Worm (Caenorhabditis elegans) whole organism, L3 larva: ENCODE data around the gene T02H6.11.

Source experiments
- R02D3.7 ChIP-seq: fragments of 150-350 bp; optimal IDR thresholded peaks from 2 replicates; lab custom pipeline; 2014; ENCODE audit warnings: missing biosample characterization, missing genetic modification characterization
- ZK546.5 ChIP-seq: sonication (generic microtip); optimal IDR thresholded peaks from 2 replicates; lab custom pipeline; 2017; ENCODE audit warnings: missing biosample characterization, missing genetic modification characterization
- aly-2 ChIP-seq: fragments of 150-350 bp; optimal IDR thresholded peaks from 2 replicates; lab custom pipeline; 2014; ENCODE audit warnings: missing biosample characterization, missing genetic modification characterization
- ama-1 ChIP-seq: fragments of 150-350 bp; optimal IDR thresholded peaks from 2 replicates; lab custom pipeline; 2018
- ceh-16 ChIP-seq: sonication (generic microtip); optimal IDR thresholded peaks from 2 replicates; lab custom pipeline; 2017; ENCODE audit warnings: missing biosample characterization, missing genetic modification characterization
- ceh-28 ChIP-seq: fragments of 150-350 bp; optimal IDR thresholded peaks from 2 replicates; lab custom pipeline; 2014; ENCODE audit warnings: missing biosample characterization, missing genetic modification reagents, missing genetic modification characterization
- ceh-82 ChIP-seq: fragments of 150-350 bp; optimal IDR thresholded peaks from 2 replicates; lab custom pipeline; 2014; ENCODE audit warnings: missing biosample characterization, missing genetic modification characterization
- daf-12 ChIP-seq: fragments of 150-350 bp; optimal IDR thresholded peaks from 2 replicates; lab custom pipeline; 2014; ENCODE audit warnings: missing biosample characterization, missing genetic modification reagents, missing genetic modification characterization
- egl-27 ChIP-seq: sonication (generic microtip); optimal IDR thresholded peaks from 4 replicates; lab custom pipeline; 2017; ENCODE audit warnings: missing biosample characterization, missing genetic modification reagents, missing genetic modification characterization
- elt-1 ChIP-seq: fragments of 150-350 bp; optimal IDR thresholded peaks from 2 replicates; lab custom pipeline; 2014; ENCODE audit warnings: missing biosample characterization, missing genetic modification characterization
- elt-2 ChIP-seq: sonication (generic microtip); optimal IDR thresholded peaks from 2 replicates; lab custom pipeline; 2016; ENCODE audit warnings: missing genetic modification reagents, mild to moderate bottlenecking, missing genetic modification characterization, missing compliant biosample characterization
- elt-3 ChIP-seq, 3 experiments: fragments of 150-350 bp in 1 of 3; sonication (generic microtip) in 2 of 3; optimal IDR thresholded peaks; 2 replicates in 2 of 3; 4 replicates in 1 of 3; lab custom pipeline; 2014 to 2017; ENCODE audit warnings: missing biosample characterization in 3 of 3, missing genetic modification characterization in 3 of 3
- eor-1 ChIP-seq, 2 experiments: fragments of 150-350 bp; optimal IDR thresholded peaks; 2 replicates each; lab custom pipeline; 2014 to 2018; ENCODE audit warnings: missing biosample characterization in 2 of 2, missing genetic modification characterization in 2 of 2
- fkh-10 ChIP-seq: sonication (generic microtip); optimal IDR thresholded peaks from 2 replicates; lab custom pipeline; 2017; ENCODE audit warnings: missing biosample characterization, missing genetic modification reagents, missing genetic modification characterization
- fkh-2 ChIP-seq: fragments of 150-350 bp; optimal IDR thresholded peaks from 2 replicates; lab custom pipeline; 2014; ENCODE audit warnings: missing biosample characterization, missing genetic modification reagents, missing genetic modification characterization
- fos-1 ChIP-seq: fragments of 150-350 bp; optimal IDR thresholded peaks from 2 replicates; lab custom pipeline; 2014; ENCODE audit warnings: missing biosample characterization, missing genetic modification characterization
- hmg-11 ChIP-seq: sonication (generic microtip); optimal IDR thresholded peaks from 2 replicates; lab custom pipeline; 2016; ENCODE audit warnings: missing genetic modification characterization, missing compliant biosample characterization
- jun-1 ChIP-seq: fragments of 150-350 bp; optimal IDR thresholded peaks from 2 replicates; lab custom pipeline; 2014; ENCODE audit warnings: missing biosample characterization, missing genetic modification reagents, missing genetic modification characterization
- lin-15B ChIP-seq: fragments of 150-350 bp; optimal IDR thresholded peaks from 2 replicates; lab custom pipeline; 2014; ENCODE audit warnings: missing biosample characterization, missing genetic modification characterization
- mdl-1 ChIP-seq: fragments of 150-350 bp; optimal IDR thresholded peaks from 2 replicates; lab custom pipeline; 2014; ENCODE audit warnings: missing biosample characterization, missing genetic modification characterization
- mml-1 ChIP-seq: fragments of 150-350 bp; sonication (generic microtip); optimal IDR thresholded peaks from 3 replicates; lab custom pipeline; 2014; ENCODE audit warnings: missing biosample characterization, missing genetic modification characterization
- nhr-11 ChIP-seq: fragments of 150-350 bp; optimal IDR thresholded peaks from 2 replicates; lab custom pipeline; 2014; ENCODE audit warnings: missing biosample characterization, missing genetic modification characterization
- nhr-23 ChIP-seq: fragments of 150-350 bp; optimal IDR thresholded peaks from 2 replicates; lab custom pipeline; 2014; ENCODE audit warnings: missing biosample characterization, missing genetic modification reagents, missing genetic modification characterization
- nhr-25 ChIP-seq: sonication (generic microtip); optimal IDR thresholded peaks from 2 replicates; lab custom pipeline; 2017; ENCODE audit warnings: missing biosample characterization, missing genetic modification characterization
- nhr-28 ChIP-seq: fragments of 150-350 bp; optimal IDR thresholded peaks from 2 replicates; lab custom pipeline; 2014; ENCODE audit warnings: missing biosample characterization, missing genetic modification characterization
- nhr-67 ChIP-seq: fragments of 150-350 bp; optimal IDR thresholded peaks from 2 replicates; lab custom pipeline; 2014; ENCODE audit warnings: missing biosample characterization, missing genetic modification characterization
- nhr-76 ChIP-seq: fragments of 150-350 bp; sonication (generic microtip); optimal IDR thresholded peaks from 5 replicates; lab custom pipeline; 2014; ENCODE audit warnings: missing biosample characterization, missing genetic modification characterization
- nhr-77 ChIP-seq: fragments of 150-350 bp; optimal IDR thresholded peaks from 2 replicates; lab custom pipeline; 2014; ENCODE audit warnings: missing biosample characterization, missing genetic modification characterization
- pha-4 ChIP-seq: fragments of 150-350 bp; optimal IDR thresholded peaks from 2 replicates; lab custom pipeline; 2014; ENCODE audit warnings: missing biosample characterization, missing genetic modification reagents, missing genetic modification characterization
- sea-2 ChIP-seq: fragments of 150-350 bp; sonication (generic microtip); optimal IDR thresholded peaks from 4 replicates; lab custom pipeline; 2014; ENCODE audit warnings: missing biosample characterization, missing genetic modification reagents, missing genetic modification characterization
- skn-1 ChIP-seq: fragments of 150-350 bp; optimal IDR thresholded peaks from 2 replicates; lab custom pipeline; 2014; ENCODE audit warnings: missing biosample characterization, missing genetic modification characterization
- snpc-4 ChIP-seq: fragments of 150-350 bp; optimal IDR thresholded peaks from 2 replicates; lab custom pipeline; 2014; ENCODE audit warnings: missing biosample characterization, missing genetic modification characterization
- unc-39 ChIP-seq: sonication (generic microtip); optimal IDR thresholded peaks from 4 replicates; lab custom pipeline; 2017; ENCODE audit warnings: missing biosample characterization, missing genetic modification characterization
- unc-62 ChIP-seq: fragments of 150-350 bp; sonication (generic microtip); optimal IDR thresholded peaks from 4 replicates; lab custom pipeline; 2014; ENCODE audit warnings: missing biosample characterization, missing genetic modification reagents, missing genetic modification characterization
- zag-1 ChIP-seq: fragments of 150-350 bp; optimal IDR thresholded peaks from 2 replicates; lab custom pipeline; 2014; ENCODE audit warnings: missing biosample characterization, missing genetic modification characterization
- ztf-4 ChIP-seq: fragments of 150-350 bp; optimal IDR thresholded peaks from 2 replicates; lab custom pipeline; 2014; ENCODE audit warnings: missing biosample characterization, missing genetic modification characterization

Gene T02H6.11

DNA sequence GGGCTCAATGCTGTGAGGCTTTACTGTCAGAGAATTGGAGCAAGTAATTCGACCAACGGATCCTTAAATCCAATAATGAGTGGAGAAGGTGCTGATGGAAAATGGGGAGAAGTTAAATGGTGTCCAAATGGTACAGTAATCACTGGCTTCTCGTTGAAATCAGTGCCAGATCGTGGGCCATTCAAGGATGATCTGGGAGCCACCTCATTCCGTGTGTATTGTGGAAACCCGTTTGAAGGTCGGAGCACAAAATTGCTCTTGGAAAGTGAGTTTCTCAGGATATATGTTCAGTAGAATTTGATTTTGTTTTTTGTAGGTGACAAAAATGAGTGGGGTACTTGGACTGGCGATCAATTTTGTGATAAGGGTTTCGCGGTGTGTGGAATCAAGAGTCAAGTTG, 25.1 kb downstream of the T02H6.11 start:
- TF ChIP-seq nhr-67 (no peak), ceh-28 (tag; lab: Kevin White, UChicago) (no peak), nhr-25 (tag; lab: Kevin White, UChicago) (no peak), elt-1 (tag; lab: Kevin White, UChicago) (no peak), sea-2 (no peak), nhr-77 (tag; lab: Kevin White, UChicago) (no peak), ama-1 (lab: Kevin White, UChicago) (no peak), mdl-1 (tag; lab: Kevin White, UChicago) (no peak)

- TF ChIP-seq nhr-23: no peak
- no peak for TF ChIP-seq unc-39 (tag; lab: Kevin White, UChicago)
- no peak for TF ChIP-seq ama-1 (lab: Kevin White, UChicago)
- TF ChIP-seq fkh-10 (GFP tag; lab: Kevin White, UChicago): no peak
- TF ChIP-seq pha-4 (tag; lab: Kevin White, UChicago): no peak
- no peak for TF ChIP-seq nhr-76 (tag; lab: Kevin White, UChicago)
- no peak for TF ChIP-seq aly-2 (tag; lab: Kevin White, UChicago)
- TF ChIP-seq mdl-1 (tag; lab: Kevin White, UChicago): no peak
- no peak for TF ChIP-seq ztf-4
- TF ChIP-seq nhr-11 (tag; lab: Kevin White, UChicago): no peak
- TF ChIP-seq, all 47 proteins: peak for 0
Observed at ce11 chrII:675303-675702, 25.6 kb downstream of the T02H6.11 start, which contains the start of gene Y39F10C.1. Y39F10C.1 (plus strand) TSS chrII:675603.

- TF ChIP-seq mml-1 (tag; lab: Kevin White, UChicago): no peak
Observed at ce11 chrII:674116-674515, 26.8 kb downstream of the T02H6.11 start, which contains the start of gene Y39F10C.3. Y39F10C.3 (plus strand) TSS chrII:674416.

DNA sequence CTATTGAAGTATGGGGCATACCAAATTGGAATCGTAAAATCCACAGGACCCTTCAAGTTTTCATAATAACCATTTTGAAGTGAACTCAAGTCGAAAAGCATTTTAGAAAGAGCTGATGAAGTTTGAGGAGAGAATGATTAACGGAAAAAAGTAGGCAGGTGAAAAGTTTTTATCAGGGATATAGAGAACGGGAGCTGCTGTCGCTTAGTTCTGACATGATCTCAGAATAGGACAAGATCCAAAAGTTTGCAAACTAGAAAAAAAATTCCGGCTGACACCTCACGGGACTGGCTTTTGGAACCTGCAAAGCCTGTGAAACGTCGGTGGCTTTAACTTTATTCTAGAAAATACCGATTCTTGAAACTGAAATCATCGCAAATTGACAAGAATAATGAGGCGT, 29.9 kb downstream of the T02H6.11 start, which contains the start of gene sri-46:
sri-46 (minus strand) TSS at position 101 of the 400 bp plus-strand sequence.
- TF ChIP-seq elt-3 (tag; optimal IDR thresholded peaks at IDR 0.05; lab: Kevin White, UChicago): no peak
- TF ChIP-seq elt-1 (tag; lab: Kevin White, UChicago): no peak
- TF ChIP-seq elt-2 (tag; lab: Kevin White, UChicago): no peak
- no peak for TF ChIP-seq fkh-2 (tag; lab: Kevin White, UChicago)

DNA sequence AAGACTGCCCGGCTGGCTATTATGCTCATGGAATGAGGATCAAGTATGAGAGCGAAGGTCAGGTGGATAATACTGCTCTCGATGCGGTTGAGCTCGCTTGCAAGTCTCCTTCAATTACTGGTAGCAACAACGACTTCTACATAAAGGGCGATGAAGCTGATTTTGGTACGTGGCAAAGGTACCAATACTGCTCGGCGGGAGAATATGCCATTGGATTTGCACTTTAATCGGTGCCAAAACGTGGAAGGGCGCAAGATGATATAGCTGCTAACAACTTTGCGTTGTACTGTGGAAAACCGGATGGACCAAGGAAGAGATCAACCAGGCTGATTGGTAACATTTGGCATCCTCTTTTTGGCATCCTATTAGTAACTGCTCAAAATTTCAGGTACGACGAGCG, 33.1 kb downstream of the T02H6.11 start:
- TF ChIP-seq ZK546.5 (tag; lab: Kevin White, UChicago) (no peak), ztf-4 (no peak), elt-1 (tag; lab: Kevin White, UChicago) (no peak), aly-2 (tag; lab: Kevin White, UChicago) (no peak), jun-1 (tag; lab: Kevin White, UChicago) (no peak), unc-39 (tag; lab: Kevin White, UChicago) (no peak), ceh-28 (tag; lab: Kevin White, UChicago) (no peak), mdl-1 (tag; lab: Kevin White, UChicago) (no peak), snpc-4 (tag; lab: Kevin White, UChicago) (no peak), nhr-25 (tag; lab: Kevin White, UChicago) (no peak), lin-15B (tag; lab: Kevin White, UChicago) (no peak), ceh-82 (tag; lab: Kevin White, UChicago) (no peak), hmg-11 (tag; lab: Kevin White, UChicago) (no peak), nhr-76 (tag; lab: Kevin White, UChicago) (no peak)

DNA sequence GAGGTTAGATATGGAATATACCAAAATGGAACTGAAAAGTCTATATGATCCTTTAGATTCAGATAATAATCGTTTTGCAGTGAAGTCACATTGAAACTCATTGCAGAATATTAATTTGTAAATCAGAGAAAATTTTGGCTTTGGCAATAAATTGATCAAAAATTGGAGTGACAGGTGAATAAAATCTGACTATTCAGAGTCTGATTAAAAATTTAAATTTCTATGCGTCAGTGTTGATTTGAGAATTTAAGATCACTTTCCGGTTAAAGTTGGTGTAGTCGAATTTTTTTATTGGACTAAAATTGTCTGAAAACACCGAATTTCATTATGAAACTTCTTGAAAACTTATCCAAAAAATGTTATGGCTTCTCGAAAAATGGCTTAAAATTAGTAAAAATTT, 39.2 kb downstream of the T02H6.11 start, which contains the start of gene sri-45:
sri-45 (minus strand) TSS at position 101 of the 400 bp plus-strand sequence.
- TF ChIP-seq egl-27 (tag; lab: Kevin White, UChicago): no peak
- no peak for TF ChIP-seq ceh-82 (tag; lab: Kevin White, UChicago)
- TF ChIP-seq nhr-67: no peak
- no peak for TF ChIP-seq unc-39 (tag; lab: Kevin White, UChicago)

- no peak for TF ChIP-seq elt-2 (tag; lab: Kevin White, UChicago)
- no peak for TF ChIP-seq eor-1 (tag; optimal IDR thresholded peaks at IDR 0.05; lab: Kevin White, UChicago)
- TF ChIP-seq hmg-11 (tag; lab: Kevin White, UChicago): no peak
- TF ChIP-seq nhr-77 (tag; lab: Kevin White, UChicago): no peak
- TF ChIP-seq skn-1 (tag; lab: Kevin White, UChicago): no peak
- no peak for TF ChIP-seq ceh-16 (tag; lab: Kevin White, UChicago)
- no peak for TF ChIP-seq daf-12 (tag; lab: Kevin White, UChicago)
- TF ChIP-seq aly-2 (tag; lab: Kevin White, UChicago): no peak
- TF ChIP-seq unc-62 (GFP tag; lab: Kevin White, UChicago): no peak
- TF ChIP-seq R02D3.7 (tag; lab: Kevin White, UChicago): no peak
- TF ChIP-seq nhr-28 (tag; lab: Kevin White, UChicago): no peak
- TF ChIP-seq fkh-10 (GFP tag; lab: Kevin White, UChicago): no peak
- no peak for TF ChIP-seq egl-27 (tag; lab: Kevin White, UChicago)
- no peak for TF ChIP-seq nhr-23
- TF ChIP-seq zag-1 (tag; lab: Kevin White, UChicago): no peak
- no peak for TF ChIP-seq fkh-2 (tag; lab: Kevin White, UChicago)
- TF ChIP-seq fos-1 (tag; lab: Kevin White, UChicago): no peak
Observed at ce11 chrII:658369-658768, 42.6 kb downstream of the T02H6.11 start, which contains the start of gene sdz-24. sdz-24 (plus strand) TSS chrII:658669.
